Fruit fly (Drosophila melanogaster) whole organism, embryonic: ENCODE results near the gene Doc2.
A peak's percentile ranks its signal among the peaks of the same experiment; 100 is the strongest.

Source experiments
- ATbp ChIP-seq: fragments of 200-800 bp; sonication (Bioruptor generic); optimal IDR thresholded peaks from 2 replicates; lab custom pipeline; 2017; ENCODE audit warnings: missing biosample characterization, mild to moderate bottlenecking, missing genetic modification characterization, missing genetic modification reagents
- CG1024 ChIP-seq: fragments of 200-800 bp; sonication (Bioruptor generic); IDR thresholded peaks from 2 replicates; pipeline ENCODE4 v1.3.6; 2022; ENCODE audit warnings: missing biosample characterization, missing genetic modification characterization
- CG10366 ChIP-seq: fragments of 200-800 bp; sonication (Bioruptor generic); IDR thresholded peaks from 2 replicates; pipeline ENCODE4 v1.3.6; 2022; ENCODE audit warnings: missing biosample characterization, missing genetic modification characterization
- CG11093 ChIP-seq: fragments of 200-800 bp; sonication (Bioruptor generic); IDR thresholded peaks from 3 replicates; pipeline ENCODE4 v1.3.6; 2022; ENCODE audit warnings: missing biosample characterization, missing genetic modification characterization
- CG12942 ChIP-seq: fragments of 200-800 bp; sonication (Bioruptor generic); optimal IDR thresholded peaks from 3 replicates; lab custom pipeline; 2016; ENCODE audit warnings: missing biosample characterization, missing genetic modification characterization
- CG15011 ChIP-seq: fragments of 200-800 bp; sonication (Bioruptor generic); optimal IDR thresholded peaks from 3 replicates; lab custom pipeline; 2018; ENCODE audit warnings: missing biosample characterization, mild to moderate bottlenecking, missing genetic modification characterization
- CG18599 ChIP-seq: fragments of 200-800 bp; sonication (Bioruptor generic); optimal IDR thresholded peaks from 3 replicates; lab custom pipeline; 2017; ENCODE audit warnings: missing biosample characterization, missing genetic modification characterization, mild to moderate bottlenecking, moderate library complexity, missing genetic modification reagents
- CG18619 ChIP-seq: fragments of 200-800 bp; sonication (Bioruptor generic); optimal IDR thresholded peaks from 3 replicates; lab custom pipeline; 2017; ENCODE audit warnings: missing biosample characterization, mild to moderate bottlenecking, missing genetic modification characterization
- CG2199 ChIP-seq: fragments of 200-800 bp; sonication (Bioruptor generic); IDR thresholded peaks from 3 replicates; pipeline ENCODE4 v1.3.6; 2022; ENCODE audit warnings: missing biosample characterization, missing genetic modification characterization
- CG2875 ChIP-seq: fragments of 200-800 bp; sonication (Bioruptor generic); optimal IDR thresholded peaks from 2 replicates; lab custom pipeline; 2017; ENCODE audit warnings: missing biosample characterization, mild to moderate bottlenecking, missing genetic modification characterization, missing genetic modification reagents
- CG2889 ChIP-seq: fragments of 200-800 bp; sonication (Bioruptor generic); IDR thresholded peaks from 3 replicates; pipeline ENCODE4 v1.3.6; 2022; ENCODE audit warnings: missing biosample characterization, missing genetic modification characterization
- CG34422 ChIP-seq: fragments of 200-800 bp; sonication (Bioruptor generic); IDR thresholded peaks from 3 replicates; pipeline ENCODE4 v1.3.6; 2022; ENCODE audit warnings: missing biosample characterization, missing genetic modification characterization
- CG5245 ChIP-seq: fragments of 200-800 bp; sonication (Bioruptor generic); optimal IDR thresholded peaks from 3 replicates; lab custom pipeline; 2016; ENCODE audit warnings: missing biosample characterization, missing genetic modification characterization
- CG6272 ChIP-seq: fragments of 200-800 bp; sonication (Bioruptor generic); IDR thresholded peaks from 2 replicates; pipeline ENCODE4 v1.3.6; 2022; ENCODE audit warnings: missing biosample characterization, missing genetic modification characterization
- CG6791 ChIP-seq: fragments of 200-800 bp; sonication (Bioruptor generic); IDR thresholded peaks from 3 replicates; pipeline ENCODE4 v1.3.6; 2022; ENCODE audit warnings: missing biosample characterization, missing genetic modification characterization; ENCODE audit not compliant: partially characterized antibody
- CG9437 ChIP-seq: fragments of 200-800 bp; sonication (Bioruptor generic); optimal IDR thresholded peaks from 2 replicates; lab custom pipeline; 2018; ENCODE audit warnings: missing biosample characterization, mild to moderate bottlenecking, missing genetic modification characterization
- CG9609 ChIP-seq: fragments of 200-800 bp; sonication (Bioruptor generic); optimal IDR thresholded peaks from 3 replicates; lab custom pipeline; 2016; ENCODE audit warnings: missing biosample characterization, missing genetic modification characterization
- CkIIα-i1 ChIP-seq: fragments of 200-800 bp; sonication (Bioruptor generic); IDR thresholded peaks from 2 replicates; pipeline ENCODE4 v1.3.6; 2022; ENCODE audit warnings: missing biosample characterization, missing genetic modification characterization
- Doc2 ChIP-seq: fragments of 200-800 bp; sonication (Bioruptor generic); IDR thresholded peaks from 2 replicates; pipeline ENCODE4 v1.3.6; 2022; ENCODE audit warnings: missing biosample characterization, missing genetic modification characterization
- Fer2 ChIP-seq: fragments of 200-800 bp; sonication (Bioruptor generic); optimal IDR thresholded peaks from 2 replicates; lab custom pipeline; 2018; ENCODE audit warnings: missing biosample characterization, mild to moderate bottlenecking, missing genetic modification characterization, moderate library complexity
- HHEX ChIP-seq: fragments of 200-800 bp; sonication (Bioruptor generic); optimal IDR thresholded peaks from 3 replicates; lab custom pipeline; 2017; ENCODE audit warnings: missing biosample characterization, mild to moderate bottlenecking, missing genetic modification characterization, missing genetic modification reagents
- HmgZ ChIP-seq: fragments of 200-800 bp; sonication (Bioruptor generic); optimal IDR thresholded peaks from 2 replicates; lab custom pipeline; 2018; ENCODE audit warnings: missing biosample characterization, mild to moderate bottlenecking, missing genetic modification characterization
- NfI ChIP-seq: fragments of 200-800 bp; sonication (Bioruptor generic); optimal IDR thresholded peaks from 3 replicates; lab custom pipeline; 2018; ENCODE audit warnings: missing biosample characterization, mild to moderate bottlenecking, missing genetic modification characterization, moderate library complexity
- Optix ChIP-seq: fragments of 200-800 bp; sonication (Bioruptor generic); IDR thresholded peaks from 3 replicates; pipeline ENCODE4 v1.3.6; 2022; ENCODE audit warnings: missing biosample characterization, missing genetic modification characterization
- Ptx1 ChIP-seq: fragments of 200-800 bp; sonication (Bioruptor generic); IDR thresholded peaks from 2 replicates; pipeline ENCODE4 v1.3.6; 2022; ENCODE audit warnings: missing biosample characterization, missing genetic modification characterization
- Rfx ChIP-seq: fragments of 200-800 bp; sonication (Bioruptor generic); IDR thresholded peaks from 2 replicates; pipeline ENCODE4 v1.3.6; 2022; ENCODE audit warnings: missing biosample characterization, missing genetic modification characterization
- Scr ChIP-seq: fragments of 200-800 bp; sonication (Bioruptor generic); IDR thresholded peaks from 2 replicates; pipeline ENCODE4 v1.3.6; 2022; ENCODE audit warnings: missing biosample characterization, missing genetic modification characterization; ENCODE audit not compliant: partially characterized antibody
- Side ChIP-seq: fragments of 200-800 bp; sonication (Bioruptor generic); optimal IDR thresholded peaks from 2 replicates; lab custom pipeline; 2016; ENCODE audit warnings: missing biosample characterization, missing genetic modification characterization
- cad ChIP-seq: fragments of >200 bp; optimal IDR thresholded peaks from 2 replicates; lab custom pipeline; 2017; ENCODE audit warnings: missing biosample characterization, missing genetic modification characterization
- ci ChIP-seq: fragments of 200-800 bp; sonication (Bioruptor generic); IDR thresholded peaks from 3 replicates; pipeline ENCODE4 v1.3.6; 2022; ENCODE audit warnings: missing biosample characterization, missing genetic modification characterization
- ems ChIP-seq: fragments of 200-800 bp; sonication (Bioruptor generic); optimal IDR thresholded peaks from 3 replicates; lab custom pipeline; 2016; ENCODE audit warnings: missing biosample characterization, missing genetic modification characterization
- fd3F ChIP-seq: fragments of 200-800 bp; sonication (Bioruptor generic); optimal IDR thresholded peaks from 2 replicates; lab custom pipeline; 2018; ENCODE audit warnings: missing biosample characterization, mild to moderate bottlenecking, missing genetic modification characterization, moderate library complexity
- h ChIP-seq: fragments of >200 bp; optimal IDR thresholded peaks from 2 replicates; lab custom pipeline; 2017
- inv ChIP-seq: fragments of 200-800 bp; sonication (Bioruptor generic); IDR thresholded peaks from 2 replicates; pipeline ENCODE4 v1.3.6; 2022; ENCODE audit warnings: missing biosample characterization, missing genetic modification characterization; ENCODE audit not compliant: partially characterized antibody
- lab ChIP-seq: fragments of 200-800 bp; sonication (Bioruptor generic); optimal IDR thresholded peaks from 3 replicates; lab custom pipeline; 2017; ENCODE audit warnings: missing biosample characterization, missing genetic modification characterization, mild to moderate bottlenecking, moderate library complexity, missing genetic modification reagents
- lilli ChIP-seq: fragments of 200-800 bp; sonication (Bioruptor generic); optimal IDR thresholded peaks from 3 replicates; lab custom pipeline; 2016; ENCODE audit warnings: missing biosample characterization, missing genetic modification characterization
- nmo ChIP-seq: fragments of 200-800 bp; sonication (Bioruptor generic); optimal IDR thresholded peaks from 2 replicates; lab custom pipeline; 2018; ENCODE audit warnings: missing biosample characterization, mild to moderate bottlenecking, missing genetic modification characterization, moderate library complexity
- phol ChIP-seq: fragments of 200-800 bp; sonication (Bioruptor generic); optimal IDR thresholded peaks from 3 replicates; lab custom pipeline; 2018; ENCODE audit warnings: missing biosample characterization, mild to moderate bottlenecking, missing genetic modification characterization, moderate library complexity
- psq ChIP-seq: fragments of 200-800 bp; sonication (Bioruptor generic); optimal IDR thresholded peaks from 2 replicates; lab custom pipeline; 2017; ENCODE audit warnings: missing biosample characterization, missing genetic modification characterization
- pum ChIP-seq: fragments of 200-800 bp; sonication (Bioruptor generic); optimal IDR thresholded peaks from 2 replicates; lab custom pipeline; 2016; ENCODE audit warnings: missing biosample characterization, missing genetic modification characterization
- rib ChIP-seq: fragments of 200-800 bp; sonication (Bioruptor generic); IDR thresholded peaks from 2 replicates; pipeline ENCODE4 v1.3.6; 2022; ENCODE audit warnings: missing biosample characterization, missing genetic modification characterization
- schlank ChIP-seq: fragments of 200-800 bp; sonication (Bioruptor generic); optimal IDR thresholded peaks from 2 replicates; lab custom pipeline; 2018; ENCODE audit warnings: missing biosample characterization, mild to moderate bottlenecking, missing genetic modification characterization
- slp2 ChIP-seq: fragments of 200-800 bp; sonication (Bioruptor generic); optimal IDR thresholded peaks from 2 replicates; lab custom pipeline; 2016; ENCODE audit warnings: missing biosample characterization, missing genetic modification characterization
- sr ChIP-seq: fragments of 200-800 bp; sonication (Bioruptor generic); IDR thresholded peaks from 3 replicates; pipeline ENCODE4 v1.3.6; 2022; ENCODE audit warnings: missing biosample characterization, missing genetic modification characterization
- tgo ChIP-seq: fragments of 200-800 bp; sonication (Bioruptor generic); IDR thresholded peaks from 3 replicates; pipeline ENCODE4 v1.3.6; 2022; ENCODE audit warnings: missing biosample characterization, missing genetic modification characterization
- tin ChIP-seq: fragments of 200-800 bp; sonication (Bioruptor generic); optimal IDR thresholded peaks from 3 replicates; lab custom pipeline; 2016; ENCODE audit warnings: missing biosample characterization, missing genetic modification characterization
- ttk ChIP-seq: fragments of 200-800 bp; sonication (Bioruptor generic); IDR thresholded peaks from 2 replicates; pipeline ENCODE4 v2.1.2; 2022; ENCODE audit warnings: missing biosample characterization, missing genetic modification characterization
- vnd ChIP-seq: fragments of 200-800 bp; sonication (Bioruptor generic); IDR thresholded peaks from 3 replicates; pipeline ENCODE4 v1.3.6; 2022; ENCODE audit warnings: missing biosample characterization, missing genetic modification characterization; ENCODE audit not compliant: partially characterized antibody
- zen ChIP-seq: fragments of 200-800 bp; sonication (Bioruptor generic); optimal IDR thresholded peaks from 3 replicates; lab custom pipeline; 2018; ENCODE audit warnings: missing biosample characterization, mild to moderate bottlenecking, missing genetic modification characterization, moderate library complexity

Doc2 gene

DNA sequence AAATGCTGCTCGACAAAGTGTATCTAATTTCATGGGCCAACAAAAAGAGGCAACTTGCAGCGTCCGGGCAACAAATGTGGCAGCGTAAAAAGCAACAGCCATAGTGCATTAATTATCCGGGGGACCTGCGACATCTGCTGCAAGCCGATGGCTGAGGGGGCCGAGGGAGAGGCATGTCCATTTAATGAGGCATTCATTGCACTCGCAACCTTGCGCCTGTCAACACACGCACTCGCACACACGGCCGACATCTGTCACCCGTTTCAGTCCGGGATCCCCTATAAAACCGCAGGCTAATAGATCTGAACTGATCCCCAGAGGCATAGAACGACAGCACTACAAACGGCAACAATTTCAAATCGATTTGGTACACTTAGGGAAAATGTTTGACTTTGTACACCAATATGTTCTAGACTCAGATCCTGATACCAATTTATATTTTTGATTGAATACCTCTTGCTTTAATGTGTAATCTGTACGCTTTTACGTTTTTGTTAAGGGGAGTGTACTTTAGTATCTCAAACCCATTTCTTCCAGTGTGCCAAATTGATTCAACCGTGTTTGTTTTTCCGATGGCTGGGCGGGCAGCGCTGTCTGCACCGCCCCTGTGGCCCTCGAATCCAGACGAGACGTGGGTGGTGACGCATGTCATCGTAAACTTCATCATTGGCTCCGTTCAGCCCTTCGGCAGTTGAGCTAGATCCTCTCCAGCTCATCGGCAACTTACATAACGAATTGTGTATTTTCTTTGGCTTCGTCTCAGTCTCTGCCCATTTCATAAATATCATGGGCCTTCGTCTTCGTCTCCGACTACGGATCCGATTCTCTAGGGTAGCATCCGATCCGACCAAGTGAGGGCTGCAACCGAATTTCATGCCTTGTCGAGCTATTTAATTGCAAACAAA, 7.3 kb downstream of the Doc2 start (continued):
- TF ChIP-seq schlank (tag; lab: Kevin White, UChicago) (no peak), ci (peak; percentile 92), CG11093 (GFP tag; lab: Robert Waterston, UW) (peak; percentile 80), Scr (GFP tag; lab: Robert Waterston, UW) (no peak), CG18619 (GFP tag; lab: Kevin White, UChicago) (peak; percentile 10), ems (GFP tag; lab: Kevin White, UChicago) (peak; percentile 68), CG5245 (GFP tag; lab: Kevin White, UChicago) (peak; percentile 67), tin (GFP tag; lab: Kevin White, UChicago) (peak; percentile 78), slp2 (GFP tag; lab: Kevin White, UChicago) (peak; percentile 59), Rfx (GFP tag; lab: Robert Waterston, UW) (peak; percentile 46; the same call in 1 of the 2 replicates), CG2889 (0 out of 3 replicates have a peak, but pooled peaks have one; percentile 28), ATbp (GFP tag; lab: Kevin White, UChicago) (peak; percentile 57), CG1024 (GFP tag; lab: Robert Waterston, UW) (peak; percentile 88), Optix (GFP tag; lab: Robert Waterston, UW) (peak; percentile 70; the same call in 1 of the 3 replicates), sr (no peak; the same call in 2 of the 3 replicates), HHEX (GFP tag; lab: Kevin White, UChicago) (peak; percentile 38), psq (GFP tag; lab: Kevin White, UChicago) (no peak), fd3F (GFP tag; lab: Kevin White, UChicago) (no peak), lab (GFP tag; lab: Kevin White, UChicago) (peak; percentile 34), Doc2 (GFP tag; lab: Robert Waterston, UW) (peak; percentile 21; the same call in 1 of the 2 replicates), nmo (GFP tag; lab: Kevin White, UChicago) (peak; percentile 83), CG15011 (no peak), pum (GFP tag; lab: Kevin White, UChicago) (peak; percentile 90), CG2199 (GFP tag; lab: Robert Waterston, UW) (peak; percentile 85; the same call in 2 of the 3 replicates), cad (GFP tag; lab: Kevin White, UChicago) (no peak), inv (GFP tag; lab: Robert Waterston, UW) (no peak), CG6791 (no peak), Side (GFP tag; lab: Kevin White, UChicago) (peak; percentile 81), NfI (no peak), tgo (GFP tag; lab: Robert Waterston, UW) (peak; percentile 68), CG34422 (peak; percentile 65; the same call in 1 of the 3 replicates), phol (tag; lab: Kevin White, UChicago) (peak; percentile 82), CG9609 (GFP tag; lab: Kevin White, UChicago) (peak; percentile 69), lilli (GFP tag; lab: Kevin White, UChicago) (peak; percentile 46), CG12942 (peak; percentile 49), vnd (GFP tag; lab: Robert Waterston, UW) (no peak), Fer2 (tag; lab: Kevin White, UChicago) (no peak), CG10366 (GFP tag; lab: Robert Waterston, UW) (peak; percentile 67), CG9437 (GFP tag; lab: Kevin White, UChicago) (peak; percentile 34), CG2875 (GFP tag; lab: Kevin White, UChicago) (peak; percentile 64), zen (tag; lab: Kevin White, UChicago) (peak; percentile 46), CG18599 (peak; percentile 47), CkIIα-i1 (GFP tag; lab: Robert Waterston, UW) (no peak), rib (GFP tag; lab: Robert Waterston, UW) (no peak), CG6272 (GFP tag; lab: Robert Waterston, UW) (peak; percentile 55; the same call in 1 of the 2 replicates), h (no peak), Ptx1 (peak; percentile 69), HmgZ (peak; percentile 17), ttk (GFP tag; lab: Robert Waterston, UW) (peak; percentile 75)
